Worm (Caenorhabditis elegans) whole organism, mixed stage, embryonic: Measurements from ENCODE around the gene nhr-40.

Experiments used
- blmp-1 ChIP-seq: fragments of 150-350 bp; optimal IDR thresholded peaks from 2 replicates; lab custom pipeline; 2014; ENCODE audit warnings: missing biosample characterization, missing genetic modification characterization
- lin-13 ChIP-seq: fragments of 150-350 bp; optimal IDR thresholded peaks from 2 replicates; lab custom pipeline; 2014; ENCODE audit warnings: missing biosample characterization, missing genetic modification characterization
- mep-1 ChIP-seq: fragments of 150-350 bp; optimal IDR thresholded peaks from 2 replicates; lab custom pipeline; 2017; ENCODE audit warnings: missing biosample characterization, missing genetic modification reagents, missing genetic modification characterization, inconsistent platforms
- nhr-12 ChIP-seq: fragments of 150-350 bp; optimal IDR thresholded peaks from 2 replicates; lab custom pipeline; 2014; ENCODE audit warnings: missing biosample characterization, missing genetic modification characterization
- nhr-237 ChIP-seq: fragments of 150-350 bp; optimal IDR thresholded peaks from 2 replicates; lab custom pipeline; 2014; ENCODE audit warnings: missing biosample characterization, missing genetic modification characterization
- snpc-4 ChIP-seq: fragments of 150-350 bp; optimal IDR thresholded peaks from 2 replicates; lab custom pipeline; 2014; ENCODE audit warnings: missing biosample characterization, missing genetic modification characterization
- tbx-8 ChIP-seq: fragments of 200-800 bp; sonication (Bioruptor generic); optimal IDR thresholded peaks from 2 replicates; lab custom pipeline; 2018; ENCODE audit warnings: mild to moderate bottlenecking, missing genetic modification characterization, moderate library complexity, missing compliant biosample characterization
- unc-120 ChIP-seq: sonication (generic microtip); optimal IDR thresholded peaks from 2 replicates; lab custom pipeline; 2017; ENCODE audit warnings: missing genetic modification characterization, missing compliant biosample characterization; ENCODE audit not compliant: poor library complexity, severe bottlenecking
- ztf-11 ChIP-seq: fragments of 150-350 bp; optimal IDR thresholded peaks from 2 replicates; lab custom pipeline; 2014; ENCODE audit warnings: missing biosample characterization, missing genetic modification characterization

DNA sequence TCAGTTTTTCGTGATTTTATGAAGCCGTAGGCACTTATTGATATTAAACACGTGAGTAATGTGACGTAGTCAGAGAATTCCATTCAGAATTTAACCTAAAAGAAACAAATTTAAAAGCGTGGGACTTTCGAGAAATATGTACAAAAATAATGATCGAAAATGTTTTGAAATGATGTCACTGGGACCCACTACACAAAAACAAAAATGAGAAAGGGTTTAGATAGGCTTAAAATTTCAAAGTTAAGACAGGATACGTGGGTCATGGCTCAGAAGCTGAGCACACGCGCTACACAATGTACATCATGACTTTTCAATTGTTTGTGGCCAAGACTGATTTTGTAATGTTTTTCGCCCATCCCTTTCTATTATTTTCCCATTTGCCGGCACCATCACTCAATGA lies 44.9 kb upstream of the nhr-40 start, which contains the start of gene smvt-1:
- no peak for TF ChIP-seq blmp-1 (tag; lab: Kevin White, UChicago)
- no peak for TF ChIP-seq mep-1 (tag; lab: Kevin White, UChicago)
- no peak for TF ChIP-seq nhr-237 (tag; lab: Kevin White, UChicago)
- TF ChIP-seq ztf-11 (tag; lab: Kevin White, UChicago) = no peak
- no peak for TF ChIP-seq lin-13
- TF ChIP-seq unc-120 (tag; lab: Kevin White, UChicago) = no peak
- no peak for TF ChIP-seq tbx-8 (GFP tag; lab: Kevin White, UChicago)
- TF ChIP-seq snpc-4 = no peak
- TF ChIP-seq nhr-12 (tag; lab: Kevin White, UChicago) = no peak
